Fruit fly (Drosophila melanogaster): Measurements from ENCODE around the gene dlp.

The dlp gene

dm6 chr3L:14613792-14614677 lies 18.4 kb upstream of the dlp start, which contains the start of gene shd:
Gene shd (plus strand): TSS chr3L:14614458.
- peak; percentile 82 for TF ChIP-seq noc (tag; optimal IDR thresholded peaks at IDR 0.05)

dm6 chr3L:14615187-14615586 lies 17.2 kb upstream of the dlp start:
- no peak for TF ChIP-seq noc (tag; optimal IDR thresholded peaks at IDR 0.05)

DNA sequence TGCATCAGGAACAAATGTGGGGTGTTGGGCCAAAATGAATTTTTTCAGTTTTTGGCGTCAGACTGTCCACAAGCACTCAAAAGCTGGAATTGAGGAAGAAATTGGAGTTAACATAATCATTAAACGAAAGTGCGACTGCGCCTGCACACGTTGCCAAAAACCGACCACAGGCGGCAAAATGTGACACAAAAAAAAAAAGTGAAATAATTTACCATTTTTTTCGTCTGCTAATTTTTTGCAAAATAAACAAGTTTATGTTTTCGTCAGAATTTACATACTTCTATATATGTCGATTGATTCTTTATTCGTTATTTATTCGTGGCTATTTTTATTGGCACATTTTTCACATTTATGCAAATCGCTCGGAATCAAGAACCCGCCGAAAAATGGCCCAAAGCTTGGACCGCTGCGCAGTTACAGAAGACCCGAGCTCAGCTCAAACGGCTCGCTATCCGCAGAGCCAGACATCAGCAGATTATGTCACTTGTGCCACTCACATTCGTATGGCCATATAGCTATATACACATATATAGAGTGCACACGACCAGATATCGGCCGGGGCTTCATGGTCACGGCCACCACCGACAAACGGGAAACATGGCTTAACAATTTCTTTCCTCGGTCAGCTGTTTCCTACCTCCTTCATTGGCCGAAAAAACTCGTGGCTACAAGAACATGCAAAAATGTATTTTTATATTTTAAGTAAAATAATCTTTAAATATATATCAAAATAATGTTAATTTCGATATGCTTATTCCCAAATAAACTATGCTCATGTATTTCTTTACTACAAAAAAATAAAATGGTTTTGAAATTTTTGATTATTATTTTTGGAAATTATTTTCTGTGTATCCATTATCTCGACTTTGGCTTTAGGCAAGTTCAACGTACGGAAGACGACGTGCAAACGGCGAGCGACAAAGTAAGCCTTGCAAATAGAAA lies 16.0 kb upstream of the dlp start:
- TF ChIP-seq noc (tag; optimal IDR thresholded peaks at IDR 0.05), result peak; percentile 81

DNA sequence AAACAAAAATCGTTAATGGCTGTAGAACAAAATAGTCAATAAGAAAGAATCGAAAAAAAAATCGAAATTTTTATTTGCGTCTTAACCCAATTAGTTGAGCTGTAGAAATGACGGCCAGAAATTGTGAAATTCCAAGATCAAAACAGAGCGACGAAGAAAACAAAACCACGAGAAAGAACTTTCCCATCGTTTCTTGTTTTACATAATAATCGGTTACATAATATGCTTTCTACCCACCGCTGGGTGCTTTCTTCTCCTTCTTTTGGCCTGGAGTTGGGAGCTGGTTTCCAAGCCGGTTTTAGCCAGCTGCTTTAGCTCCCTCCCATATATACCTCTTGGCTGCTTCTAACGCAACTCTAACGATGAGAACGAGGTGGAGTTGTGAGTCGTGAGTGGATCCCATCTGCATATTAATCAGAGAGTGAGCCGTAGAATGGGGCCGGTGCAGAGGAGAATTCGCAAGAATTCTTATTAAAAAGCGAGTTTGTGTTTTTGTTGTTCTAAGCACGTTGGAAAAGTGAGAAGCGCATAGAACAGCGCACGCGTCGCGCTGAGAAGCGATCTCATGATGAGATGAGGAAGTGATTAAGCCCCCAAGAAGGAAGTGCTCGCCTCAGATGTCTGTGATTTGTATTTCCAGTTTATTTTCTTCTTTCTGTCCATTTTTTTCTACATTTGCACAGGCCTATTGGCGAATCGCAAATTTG lies 14.7 kb upstream of the dlp start:
- no peak for TF ChIP-seq noc (tag; optimal IDR thresholded peaks at IDR 0.05)

DNA sequence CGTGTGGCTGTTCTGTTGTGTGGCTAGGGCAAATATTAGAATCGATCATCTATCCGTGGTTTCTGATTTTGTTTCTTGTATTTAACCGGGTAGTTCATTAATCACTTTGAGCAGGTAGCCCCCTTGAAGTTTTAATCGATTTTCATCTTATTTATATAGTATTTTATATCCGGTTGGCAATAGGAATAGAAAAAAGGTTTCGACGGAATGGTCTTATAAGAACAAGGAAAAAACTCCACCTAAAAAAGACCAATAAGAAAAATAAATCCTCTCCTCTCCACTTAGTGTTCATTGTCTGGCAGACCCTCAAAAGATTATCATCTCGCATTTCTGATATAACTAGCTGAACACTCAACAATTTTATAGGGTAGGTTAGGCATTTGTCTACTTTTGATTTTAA lies 14.0 kb upstream of the dlp start:
- TF ChIP-seq noc (tag; optimal IDR thresholded peaks at IDR 0.05), result no peak

DNA sequence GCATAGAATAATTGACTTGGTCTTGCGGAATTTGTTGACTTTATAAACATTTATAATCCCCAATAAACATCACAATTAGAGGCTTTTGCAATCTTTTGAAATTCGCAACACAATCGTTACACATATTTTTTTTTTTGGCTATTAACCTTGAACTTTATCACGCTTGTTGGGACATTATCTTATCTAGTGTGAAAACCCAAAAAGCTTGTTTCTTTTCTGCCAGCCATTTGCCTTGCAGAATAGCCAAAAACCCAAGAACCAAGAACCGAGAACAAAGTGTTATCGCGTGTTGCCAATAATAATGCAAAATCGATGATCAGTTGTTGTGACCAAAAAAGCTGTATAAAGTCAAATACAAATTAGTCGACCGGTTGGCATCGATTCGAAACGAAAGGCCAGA lies 13.5 kb upstream of the dlp start:
- no peak for TF ChIP-seq noc (tag; optimal IDR thresholded peaks at IDR 0.05)

- no peak for TF ChIP-seq noc (tag; optimal IDR thresholded peaks at IDR 0.05)
Observed at dm6 chr3L:14621464-14621863, 10.9 kb upstream of the dlp start.

DNA sequence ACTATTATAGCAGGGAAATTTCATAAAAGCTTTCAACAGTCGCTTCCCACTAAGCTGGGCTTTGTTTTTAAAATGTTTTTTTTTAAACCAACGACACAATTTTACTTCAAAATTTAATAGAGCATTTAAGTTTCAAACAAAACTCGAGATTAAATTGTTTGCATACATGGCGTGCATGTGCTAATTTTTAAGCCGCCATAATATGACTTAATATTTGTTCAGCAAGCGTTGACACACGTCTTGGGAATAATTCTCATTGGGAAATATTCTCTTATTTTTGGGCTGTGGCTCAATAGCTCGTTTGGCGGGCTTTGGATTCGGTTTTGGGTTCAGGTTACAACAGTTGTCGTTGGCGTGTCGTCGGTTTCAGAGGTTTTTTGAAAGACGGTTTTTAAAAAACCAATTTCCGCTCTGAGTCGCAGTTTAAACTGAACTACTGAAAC lies 9.9 kb upstream of the dlp start, which contains the start of gene CG9628:
CG9628 (plus strand) TSS at position 340 of the 443 bp plus-strand sequence.
- no peak for TF ChIP-seq noc (tag; optimal IDR thresholded peaks at IDR 0.05)

dm6 chr3L:14624425-14625309 lies 7.7 kb upstream of the dlp start:
- no peak for TF ChIP-seq noc (tag; optimal IDR thresholded peaks at IDR 0.05)

DNA sequence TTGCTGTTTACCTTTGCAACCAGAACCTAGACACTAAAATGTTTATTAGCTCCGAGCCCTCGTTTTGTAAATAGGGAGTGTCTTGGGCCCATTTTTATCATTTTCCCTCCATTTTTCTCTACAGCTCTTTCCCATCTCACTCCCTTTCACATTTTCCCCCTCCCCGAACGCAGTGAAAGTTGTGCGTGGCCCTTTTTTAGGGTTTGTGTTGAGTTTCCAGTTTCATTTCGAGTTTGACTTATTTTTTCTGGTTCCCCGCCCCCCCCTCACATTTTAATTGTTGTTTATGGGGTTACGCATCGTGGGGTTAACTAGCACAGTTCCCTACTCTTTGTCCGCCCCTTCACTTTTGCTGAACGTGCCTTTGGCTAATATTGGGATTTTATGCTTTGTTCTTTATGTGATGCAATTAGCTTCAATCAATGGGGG lies 6.8 kb upstream of the dlp start:
- no peak for TF ChIP-seq noc (tag; optimal IDR thresholded peaks at IDR 0.05)

- no peak for TF ChIP-seq noc (tag; optimal IDR thresholded peaks at IDR 0.05)
Observed at dm6 chr3L:14632908-14633307, 507 bp downstream of the dlp start.

DNA sequence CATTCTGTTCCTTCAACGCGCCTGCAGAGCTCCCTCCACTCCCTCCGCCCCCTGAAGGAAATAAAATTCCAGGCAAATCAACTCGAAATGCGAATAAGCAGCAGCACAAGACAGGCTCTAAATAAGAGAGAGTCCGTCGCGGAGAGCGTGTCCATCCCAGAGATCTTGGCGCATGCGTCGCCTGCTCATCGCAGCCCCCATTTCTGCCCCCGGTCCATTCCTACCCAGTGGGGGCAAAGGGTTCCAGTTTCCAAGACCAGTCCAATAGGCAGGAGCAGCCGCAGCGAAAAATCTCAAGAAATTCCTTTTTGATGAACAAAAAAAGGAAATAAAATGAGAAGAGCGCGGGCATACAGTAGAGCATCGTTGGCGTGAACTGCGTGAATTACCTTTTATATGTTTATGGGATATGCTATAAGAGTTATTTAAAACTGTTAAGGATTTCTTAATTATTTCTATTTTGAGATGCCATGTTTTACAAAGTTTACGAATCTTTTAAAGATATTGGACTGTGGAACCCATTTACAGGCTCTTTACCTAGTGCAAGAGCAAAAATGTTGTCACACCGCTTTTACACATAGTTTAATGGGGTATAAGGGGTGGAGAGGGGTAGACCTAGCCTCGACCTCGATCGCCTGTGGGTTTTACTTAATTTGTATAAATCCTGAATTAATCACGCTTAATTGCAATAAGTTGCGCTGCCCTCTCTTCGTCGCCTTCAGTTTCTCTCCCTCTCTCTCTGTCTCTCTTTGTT lies 1.8 kb downstream of the dlp start:
- no peak for TF ChIP-seq noc (tag; optimal IDR thresholded peaks at IDR 0.05)

dm6 chr3L:14634773-14635563 lies 2.6 kb downstream of the dlp start:
- TF ChIP-seq noc (tag; optimal IDR thresholded peaks at IDR 0.05), result no peak
